Worm (Caenorhabditis elegans) whole organism, L1 larva: Measurements from ENCODE around the gene cfz-2.
"Not testable (repeated sequence)": the region's sequence is repeated elsewhere in the genome, so short reads cannot be mapped to it uniquely, and the experiment has no call there.

Experiments
- C16A3.4 ChIP-seq: fragments of 150-350 bp; optimal IDR thresholded peaks from 2 replicates; lab custom pipeline; 2014; ENCODE audit warnings: missing biosample characterization, missing genetic modification characterization
- Y116A8C.19 ChIP-seq: sonication (generic microtip); optimal IDR thresholded peaks from 2 replicates; lab custom pipeline; 2016; ENCODE audit warnings: missing compliant biosample characterization, missing genetic modification characterization, borderline replicate concordance
- ama-1 ChIP-seq: fragments of 150-350 bp; optimal IDR thresholded peaks from 2 replicates; lab custom pipeline; 2014
- blmp-1 ChIP-seq: fragments of 150-350 bp; optimal IDR thresholded peaks from 2 replicates; lab custom pipeline; 2014; ENCODE audit warnings: missing biosample characterization, missing genetic modification characterization
- ceh-63 ChIP-seq: fragments of 200-800 bp; sonication (Bioruptor generic); optimal IDR thresholded peaks from 2 replicates; lab custom pipeline; 2018; ENCODE audit warnings: mild to moderate bottlenecking, missing genetic modification characterization, missing compliant biosample characterization
- ceh-8 ChIP-seq: fragments of 200-800 bp; sonication (Bioruptor generic); optimal IDR thresholded peaks from 2 replicates; lab custom pipeline; 2018; ENCODE audit warnings: mild to moderate bottlenecking, missing genetic modification characterization, moderate library complexity, missing compliant biosample characterization
- ceh-82 ChIP-seq, 3 experiments: fragments of 150-350 bp in 1 of 3; sonication (generic microtip) in 2 of 3; optimal IDR thresholded peaks; 2 replicates each; lab custom pipeline; 2014 to 2017; ENCODE audit warnings: missing biosample characterization in 3 of 3, missing genetic modification characterization in 3 of 3
- ceh-90 ChIP-seq: sonication (generic microtip); optimal IDR thresholded peaks from 2 replicates; lab custom pipeline; 2016; ENCODE audit warnings: missing genetic modification characterization, missing compliant biosample characterization
- ces-1 ChIP-seq: fragments of 150-350 bp; optimal IDR thresholded peaks from 2 replicates; lab custom pipeline; 2014; ENCODE audit warnings: missing biosample characterization, missing genetic modification reagents, missing genetic modification characterization
- dsc-1 ChIP-seq: sonication (generic microtip); optimal IDR thresholded peaks from 2 replicates; lab custom pipeline; 2016; ENCODE audit warnings: mild to moderate bottlenecking, missing genetic modification characterization, missing compliant biosample characterization
- efl-1 ChIP-seq, 4 experiments: fragments of 150-350 bp; optimal IDR thresholded peaks in 3 of 4; peaks in 1 of 4; 1 replicate in 1 of 4; 2 replicates in 3 of 4; lab custom pipeline; 2014; ENCODE audit warnings: missing biosample characterization in 2 of 4, missing genetic modification characterization in 2 of 4, missing genetic modification reagents in 2 of 4
- elt-3 ChIP-seq, 6 experiments: fragments of 150-350 bp in 1 of 6; sonication (generic microtip); optimal IDR thresholded peaks; 2 replicates each; lab custom pipeline; 2017 to 2018; ENCODE audit warnings: missing biosample characterization in 6 of 6, missing genetic modification characterization in 6 of 6, inconsistent platforms in 1 of 6
- ets-5 ChIP-seq: fragments of 200-800 bp; sonication (Bioruptor generic); IDR thresholded peaks from 2 replicates; pipeline ENCODE4 v1.3.6; 2022; ENCODE audit warnings: missing genetic modification characterization, missing compliant biosample characterization
- fkh-4 ChIP-seq: sonication (generic microtip); optimal IDR thresholded peaks from 2 replicates; lab custom pipeline; 2016; ENCODE audit warnings: missing compliant biosample characterization, missing genetic modification characterization, borderline replicate concordance
- fos-1 ChIP-seq: fragments of 150-350 bp; optimal IDR thresholded peaks from 2 replicates; lab custom pipeline; 2014; ENCODE audit warnings: missing biosample characterization, missing genetic modification characterization
- hlh-4 ChIP-seq: sonication (generic microtip); optimal IDR thresholded peaks from 2 replicates; lab custom pipeline; 2016; ENCODE audit warnings: mild to moderate bottlenecking, missing genetic modification characterization, missing compliant biosample characterization
- lin-14 ChIP-seq: fragments of 200-800 bp; sonication (Bioruptor generic); optimal IDR thresholded peaks from 2 replicates; lab custom pipeline; 2018; ENCODE audit warnings: mild to moderate bottlenecking, missing genetic modification characterization, moderate library complexity, missing compliant biosample characterization
- lin-15B ChIP-seq: fragments of 150-350 bp; sonication (generic microtip); optimal IDR thresholded peaks from 3 replicates; lab custom pipeline; 2014; ENCODE audit warnings: missing biosample characterization, missing genetic modification characterization
- mep-1 ChIP-seq: fragments of 150-350 bp; optimal IDR thresholded peaks from 2 replicates; lab custom pipeline; 2014; ENCODE audit warnings: missing biosample characterization, missing genetic modification characterization
- nhr-19 ChIP-seq: fragments of 200-800 bp; sonication (Bioruptor generic); conservative IDR thresholded peaks from 2 replicates; pipeline ENCODE4 v1.3.6; 2022; ENCODE audit warnings: missing genetic modification characterization, missing compliant biosample characterization
- nhr-20 ChIP-seq: sonication (generic microtip); optimal IDR thresholded peaks from 2 replicates; lab custom pipeline; 2016; ENCODE audit warnings: mild to moderate bottlenecking, missing genetic modification characterization, missing compliant biosample characterization
- nhr-28 ChIP-seq: fragments of 150-350 bp; optimal IDR thresholded peaks from 2 replicates; lab custom pipeline; 2014; ENCODE audit warnings: missing biosample characterization, missing genetic modification characterization
- nhr-47 ChIP-seq: sonication (generic microtip); optimal IDR thresholded peaks from 2 replicates; lab custom pipeline; 2016; ENCODE audit warnings: mild to moderate bottlenecking, missing genetic modification characterization, moderate library complexity, missing compliant biosample characterization
- nhr-71 ChIP-seq: sonication (generic microtip); optimal IDR thresholded peaks from 2 replicates; lab custom pipeline; 2016; ENCODE audit warnings: mild to moderate bottlenecking, missing genetic modification characterization, moderate library complexity, missing compliant biosample characterization
- nhr-76 ChIP-seq: sonication (generic microtip); optimal IDR thresholded peaks from 2 replicates; lab custom pipeline; 2017; ENCODE audit warnings: missing biosample characterization, missing genetic modification characterization
- nhr-77 ChIP-seq: fragments of 150-350 bp; optimal IDR thresholded peaks from 2 replicates; lab custom pipeline; 2014; ENCODE audit warnings: missing biosample characterization, missing genetic modification characterization
- nhr-85 ChIP-seq: sonication (generic microtip); peaks from one replicate; lab custom pipeline; 2016; ENCODE audit warnings: missing genetic modification characterization, inconsistent platforms, missing compliant biosample characterization
- rnt-1 ChIP-seq: sonication (generic microtip); optimal IDR thresholded peaks from 2 replicates; lab custom pipeline; 2016; ENCODE audit warnings: mild to moderate bottlenecking, missing genetic modification characterization, moderate library complexity, missing compliant biosample characterization
- skn-1 ChIP-seq: fragments of 150-350 bp; optimal IDR thresholded peaks from 2 replicates; lab custom pipeline; 2014; ENCODE audit warnings: missing biosample characterization, missing genetic modification characterization
- sup-37 ChIP-seq: fragments of 200-800 bp; sonication (Bioruptor generic); optimal IDR thresholded peaks from 2 replicates; lab custom pipeline; 2018; ENCODE audit warnings: mild to moderate bottlenecking, missing genetic modification characterization, missing compliant biosample characterization
- tbx-2 ChIP-seq: sonication (generic microtip); optimal IDR thresholded peaks from 2 replicates; lab custom pipeline; 2016; ENCODE audit warnings: missing genetic modification characterization, missing compliant biosample characterization
- tlp-1 ChIP-seq: fragments of 150-350 bp; optimal IDR thresholded peaks from 2 replicates; lab custom pipeline; 2014; ENCODE audit warnings: missing biosample characterization, missing genetic modification characterization
- unc-30 ChIP-seq: sonication (generic microtip); optimal IDR thresholded peaks from 2 replicates; lab custom pipeline; 2017; ENCODE audit warnings: missing biosample characterization, missing genetic modification characterization

cfz-2 gene

DNA sequence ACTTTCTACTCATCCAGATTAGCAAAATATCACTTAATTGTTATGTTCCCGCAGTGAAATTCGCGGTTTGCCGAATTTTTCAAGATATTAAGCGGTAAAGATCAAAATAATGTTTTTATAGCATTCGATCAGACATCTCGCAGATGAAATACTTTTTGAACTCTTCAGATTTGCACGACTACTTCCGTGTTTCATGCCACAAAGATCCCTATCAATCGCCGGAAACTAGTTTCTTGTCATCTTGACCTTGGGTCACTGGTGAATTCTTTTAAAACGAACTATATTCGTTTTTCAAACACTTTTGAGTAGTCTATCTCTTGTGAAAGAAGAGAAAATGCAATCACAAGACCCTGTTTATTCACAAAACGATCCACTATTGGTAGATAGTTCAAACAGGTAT lies 31.7 kb downstream of the cfz-2 start, which contains the start of gene txt-11:
txt-11 (plus strand) TSS at position 301 of the 400 bp plus-strand sequence.
- TF ChIP-seq efl-1 (optimal IDR thresholded peaks at IDR 0.05; lab: Kevin White, UChicago) = no peak
- peak in 1 of 2 experiments; percentile 6 for TF ChIP-seq efl-1 (GFP tag; optimal IDR thresholded peaks at IDR 0.05 in 1 of 2; lab: Kevin White, UChicago)
- TF ChIP-seq fkh-4 (tag; lab: Kevin White, UChicago) = no peak

- TF ChIP-seq ets-5 (GFP tag; lab: Robert Waterston, UW) (no peak), nhr-19 (GFP tag; lab: Robert Waterston, UW) (peak; percentile 8; the same call in 1 of the 2 replicates), ceh-8 (GFP tag; lab: Kevin White, UChicago) (no peak), elt-3 (tag; optimal IDR thresholded peaks at IDR 0.05; lab: Kevin White, UChicago) (no peak), nhr-20 (tag; lab: Kevin White, UChicago) (peak; percentile 26), rnt-1 (peak; percentile 30), blmp-1 (tag; lab: Kevin White, UChicago) (peak; percentile 38), tbx-2 (tag; lab: Kevin White, UChicago) (no peak), mep-1 (tag; lab: Kevin White, UChicago) (peak; percentile 38), hlh-4 (no peak), lin-14 (GFP tag; lab: Kevin White, UChicago) (peak; percentile 84), ceh-82 (tag; optimal IDR thresholded peaks at IDR 0.05; lab: Kevin White, UChicago) (peak in 1 of 3 experiments; percentile 30), nhr-47 (tag; lab: Kevin White, UChicago) (no peak), C16A3.4 (tag; lab: Kevin White, UChicago) (no peak), nhr-85 (tag; lab: Kevin White, UChicago) (peak; percentile 86), dsc-1 (tag; lab: Kevin White, UChicago) (no peak), nhr-71 (no peak)
Observed at ce11 chrV:3410098-3410570, 34.5 kb downstream of the cfz-2 start, which contains the start of gene arrd-22. Gene arrd-22 (plus strand): TSS chrV:3410520.

DNA sequence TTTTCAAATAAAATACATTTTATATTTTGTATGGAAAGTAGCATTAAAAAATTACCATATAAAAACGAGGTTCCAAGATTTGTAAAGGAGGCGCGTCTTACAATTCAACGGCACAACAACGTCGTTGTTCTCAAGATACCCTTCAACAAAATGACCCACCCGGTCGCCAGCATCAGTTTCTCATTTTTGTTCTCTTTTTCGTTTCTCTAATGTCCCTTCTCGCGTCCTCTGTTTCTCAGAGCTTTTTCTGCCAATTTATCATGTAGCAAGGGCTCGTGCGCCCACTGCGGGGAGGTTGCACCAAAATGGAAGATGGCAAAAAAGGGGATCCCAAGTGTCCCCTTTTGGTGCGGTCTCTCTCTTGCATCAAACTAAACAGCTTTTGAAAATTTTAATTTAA lies 35.2 kb downstream of the cfz-2 start:
- TF ChIP-seq skn-1 = no peak
- TF ChIP-seq ama-1 = no peak
- no peak for TF ChIP-seq tlp-1 (tag; lab: Kevin White, UChicago)
- TF ChIP-seq Y116A8C.19 (tag; lab: Kevin White, UChicago) = no peak
- TF ChIP-seq ceh-63 (GFP tag; lab: Kevin White, UChicago) = no peak
- TF ChIP-seq dsc-1 (tag; lab: Kevin White, UChicago) = peak; percentile 14

- TF ChIP-seq Y116A8C.19 (tag; lab: Kevin White, UChicago) (no peak), dsc-1 (tag; lab: Kevin White, UChicago) (no peak), ceh-90 (tag; lab: Kevin White, UChicago) (no peak), lin-15B (tag; lab: Kevin White, UChicago) (no peak), nhr-77 (tag; lab: Kevin White, UChicago) (no peak), ces-1 (GFP tag; lab: Kevin White, UChicago) (no peak), unc-30 (no peak), nhr-28 (tag; lab: Kevin White, UChicago) (no peak), sup-37 (GFP tag; lab: Kevin White, UChicago) (no peak), nhr-76 (no peak)
Observed at ce11 chrV:3408602-3409001, 36.1 kb downstream of the cfz-2 start, which contains the start of gene T20D4.7. Gene T20D4.7 (plus strand): TSS chrV:3408902.

DNA sequence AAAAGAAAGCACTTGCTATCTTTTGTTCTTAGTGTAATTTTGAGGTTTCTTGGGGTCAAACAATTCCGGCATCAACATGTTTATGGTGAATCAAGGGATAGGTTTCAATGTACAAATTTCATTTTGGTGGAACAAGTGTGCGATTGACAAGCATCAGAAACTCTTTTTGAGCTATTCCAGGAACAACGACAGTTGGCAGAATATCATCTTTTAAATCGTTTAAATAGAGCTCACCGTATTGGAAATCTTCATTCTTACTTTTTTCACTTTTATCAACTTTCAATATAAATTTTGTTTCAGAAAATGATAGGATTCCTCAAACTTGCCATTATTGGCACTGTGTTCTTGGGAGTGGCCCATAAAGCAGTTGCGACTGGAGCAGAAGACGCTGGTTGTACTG lies 44.7 kb downstream of the cfz-2 start, which contains the start of gene T20D4.10:
T20D4.10 (plus strand) TSS at position 301 of the 400 bp plus-strand sequence.
- not testable (repeated sequence) for TF ChIP-seq tbx-2 (tag; lab: Kevin White, UChicago); blmp-1 (tag; lab: Kevin White, UChicago); fos-1
